Worm (Caenorhabditis elegans) whole organism, L4 larva: ENCODE results near the gene elt-1.

Experiments used
- D1046.2 ChIP-seq: fragments of 200-800 bp; sonication (Bioruptor generic); IDR thresholded peaks from 2 replicates; pipeline ENCODE4 v1.3.6; 2022; ENCODE audit warnings: missing genetic modification characterization, missing compliant biosample characterization
- F10B5.3 ChIP-seq: sonication (generic microtip); optimal IDR thresholded peaks from 2 replicates; lab custom pipeline; 2016; ENCODE audit warnings: mild to moderate bottlenecking, missing genetic modification characterization, missing compliant biosample characterization
- F44E2.7 ChIP-seq: fragments of 200-800 bp; sonication (Bioruptor generic); IDR thresholded peaks from 2 replicates; pipeline ENCODE4 v2.1.2; 2022; ENCODE audit warnings: missing genetic modification characterization, missing compliant biosample characterization
- F49E8.2 ChIP-seq: sonication (generic microtip); optimal IDR thresholded peaks from 2 replicates; lab custom pipeline; 2016; ENCODE audit warnings: missing compliant biosample characterization, mild to moderate bottlenecking, missing genetic modification characterization, borderline replicate concordance
- Y75B8A.6 ChIP-seq: fragments of 200-800 bp; sonication (Bioruptor generic); IDR thresholded peaks from 2 replicates; pipeline ENCODE4 v1.3.6; 2022; ENCODE audit warnings: missing genetic modification reagents, missing genetic modification characterization, missing compliant biosample characterization
- ama-1 ChIP-seq: fragments of 150-350 bp; optimal IDR thresholded peaks from 2 replicates; lab custom pipeline; 2014; ENCODE audit warnings: inconsistent platforms, mixed read lengths
- arid-1 ChIP-seq: fragments of 200-800 bp; sonication (Bioruptor generic); conservative IDR thresholded peaks from 2 replicates; pipeline ENCODE4 v1.3.6; 2022; ENCODE audit warnings: missing genetic modification reagents, missing genetic modification characterization, missing compliant biosample characterization
- ceh-20 ChIP-seq: fragments of 200-800 bp; sonication (Bioruptor generic); IDR thresholded peaks from 2 replicates; pipeline ENCODE4 v1.3.6; 2022; ENCODE audit warnings: missing genetic modification reagents, missing genetic modification characterization, missing compliant biosample characterization
- ceh-28 ChIP-seq: fragments of 150-350 bp; optimal IDR thresholded peaks from 2 replicates; lab custom pipeline; 2014; ENCODE audit warnings: missing biosample characterization, missing genetic modification reagents, missing genetic modification characterization
- ces-1 ChIP-seq: fragments of 150-350 bp; sonication (generic microtip); optimal IDR thresholded peaks from 4 replicates; lab custom pipeline; 2014; ENCODE audit warnings: missing biosample characterization, missing genetic modification reagents, missing genetic modification characterization
- cey-2 ChIP-seq: sonication (generic microtip); optimal IDR thresholded peaks from 3 replicates; lab custom pipeline; 2017; ENCODE audit warnings: missing genetic modification characterization, mild to moderate bottlenecking, missing compliant biosample characterization, antibody characterized with exemption, borderline replicate concordance; ENCODE audit not compliant: insufficient read depth
- daf-12 ChIP-seq: fragments of 150-350 bp; optimal IDR thresholded peaks from 2 replicates; lab custom pipeline; 2014; ENCODE audit warnings: missing biosample characterization, missing genetic modification reagents, missing genetic modification characterization
- daf-16 ChIP-seq, 3 experiments: sonication (generic microtip); optimal IDR thresholded peaks; 2 replicates each; lab custom pipeline; 2016 to 2017; ENCODE audit warnings: missing genetic modification characterization in 3 of 3, missing genetic modification reagents in 3 of 3, mild to moderate bottlenecking in 2 of 3, missing compliant biosample characterization in 2 of 3, missing biosample characterization in 1 of 3, moderate library complexity in 1 of 3
- daf-19 ChIP-seq: fragments of 200-800 bp; sonication (Bioruptor generic); conservative IDR thresholded peaks from 2 replicates; pipeline ENCODE4 v1.3.6; 2022; ENCODE audit warnings: missing genetic modification characterization, missing compliant biosample characterization
- daf-8 ChIP-seq: fragments of 200-800 bp; sonication (Bioruptor generic); IDR thresholded peaks from 2 replicates; pipeline ENCODE4 v1.3.6; 2022; ENCODE audit warnings: missing genetic modification characterization, missing compliant biosample characterization
- duxl-1 ChIP-seq: sonication (generic microtip); optimal IDR thresholded peaks from 2 replicates; lab custom pipeline; 2016; ENCODE audit warnings: mild to moderate bottlenecking, missing genetic modification characterization, moderate library complexity, missing compliant biosample characterization; ENCODE audit not compliant: poor library complexity
- dve-1 ChIP-seq: sonication (generic microtip); optimal IDR thresholded peaks from 2 replicates; lab custom pipeline; 2017; ENCODE audit warnings: antibody characterized with exemption, mild to moderate bottlenecking, missing genetic modification characterization, missing compliant biosample characterization; ENCODE audit not compliant: insufficient read depth
- egl-43 ChIP-seq: fragments of 200-800 bp; sonication (Bioruptor generic); IDR thresholded peaks from 2 replicates; pipeline ENCODE4 v1.3.6; 2022; ENCODE audit warnings: missing genetic modification reagents, missing genetic modification characterization, missing compliant biosample characterization
- gei-8 ChIP-seq: fragments of 200-800 bp; sonication (Bioruptor generic); optimal IDR thresholded peaks from 2 replicates; lab custom pipeline; 2018; ENCODE audit warnings: mild to moderate bottlenecking, missing genetic modification characterization, missing compliant biosample characterization
- hif-1 ChIP-seq, 2 experiments: sonication (generic microtip); optimal IDR thresholded peaks; 2 replicates each; lab custom pipeline; 2016 to 2017; ENCODE audit warnings: missing compliant biosample characterization in 2 of 2, missing genetic modification characterization in 2 of 2, missing genetic modification reagents in 2 of 2, missing genotype in 2 of 2, mild to moderate bottlenecking in 1 of 2
- hlh-11 ChIP-seq: fragments of 200-800 bp; sonication (Bioruptor generic); optimal IDR thresholded peaks from 2 replicates; lab custom pipeline; 2018; ENCODE audit warnings: mild to moderate bottlenecking, missing genetic modification characterization, missing compliant biosample characterization
- hlh-30 ChIP-seq: sonication (generic microtip); optimal IDR thresholded peaks from 2 replicates; lab custom pipeline; 2017; ENCODE audit warnings: antibody characterized with exemption, mild to moderate bottlenecking, missing genetic modification characterization, missing compliant biosample characterization; ENCODE audit not compliant: insufficient read depth
- hmg-1.1 ChIP-seq: fragments of 200-800 bp; sonication (Bioruptor generic); IDR thresholded peaks from 2 replicates; pipeline ENCODE4 v1.3.6; 2022; ENCODE audit warnings: missing genetic modification reagents, missing genetic modification characterization, missing compliant biosample characterization
- lim-7 ChIP-seq: fragments of 200-800 bp; sonication (Bioruptor generic); IDR thresholded peaks from 2 replicates; pipeline ENCODE4 v1.3.6; 2022; ENCODE audit warnings: missing genetic modification characterization, missing compliant biosample characterization
- lin-1 ChIP-seq: fragments of 200-800 bp; sonication (Bioruptor generic); IDR thresholded peaks from 2 replicates; pipeline ENCODE4 v1.3.6; 2022; ENCODE audit warnings: missing genetic modification reagents, missing genetic modification characterization, missing compliant biosample characterization
- lin-39 ChIP-seq: fragments of 150-350 bp; optimal IDR thresholded peaks from 2 replicates; lab custom pipeline; 2014; ENCODE audit warnings: missing biosample characterization, missing genetic modification reagents, missing genetic modification characterization
- lsy-2 ChIP-seq, 2 experiments: fragments of 150-350 bp in 1 of 2; sonication (generic microtip) in 1 of 2; optimal IDR thresholded peaks; 2 replicates each; lab custom pipeline; 2014 to 2017; ENCODE audit warnings: missing biosample characterization in 2 of 2, missing genetic modification characterization in 2 of 2
- mep-1 ChIP-seq: fragments of 150-350 bp; sonication (generic microtip); optimal IDR thresholded peaks from 3 replicates; lab custom pipeline; 2014; ENCODE audit warnings: missing biosample characterization, missing genetic modification characterization
- mes-2 ChIP-seq: sonication (generic microtip); optimal IDR thresholded peaks from 2 replicates; lab custom pipeline; 2016; ENCODE audit warnings: missing genotype, mild to moderate bottlenecking, missing genetic modification characterization, missing compliant biosample characterization; ENCODE audit not compliant: poor library complexity, severe bottlenecking
- mxl-2 ChIP-seq: fragments of 200-800 bp; sonication (Bioruptor generic); conservative IDR thresholded peaks from 2 replicates; pipeline ENCODE4 v1.3.6; 2022; ENCODE audit warnings: missing genetic modification reagents, missing genetic modification characterization, missing compliant biosample characterization
- nhr-102 ChIP-seq: sonication (generic microtip); optimal IDR thresholded peaks from 2 replicates; lab custom pipeline; 2016; ENCODE audit warnings: mild to moderate bottlenecking, missing genetic modification characterization, moderate library complexity, missing compliant biosample characterization
- nhr-25 ChIP-seq: sonication (generic microtip); optimal IDR thresholded peaks from 2 replicates; lab custom pipeline; 2017; ENCODE audit warnings: missing genetic modification characterization, mild to moderate bottlenecking, missing compliant biosample characterization, antibody characterized with exemption, moderate library complexity, borderline replicate concordance; ENCODE audit not compliant: insufficient read depth
- nhr-41 ChIP-seq: fragments of 200-800 bp; sonication (Bioruptor generic); IDR thresholded peaks from 2 replicates; pipeline ENCODE4 v1.3.6; 2022; ENCODE audit warnings: missing genetic modification reagents, missing genetic modification characterization, missing compliant biosample characterization
- nhr-42 ChIP-seq: fragments of 200-800 bp; sonication (Bioruptor generic); IDR thresholded peaks from 2 replicates; pipeline ENCODE4 v1.3.6; 2022; ENCODE audit warnings: missing genetic modification characterization, missing compliant biosample characterization
- nhr-48 ChIP-seq: sonication (generic microtip); optimal IDR thresholded peaks from 2 replicates; lab custom pipeline; 2016; ENCODE audit warnings: mild to moderate bottlenecking, missing genetic modification characterization, missing compliant biosample characterization
- nhr-6 ChIP-seq: fragments of 150-350 bp; optimal IDR thresholded peaks from 2 replicates; lab custom pipeline; 2014; ENCODE audit warnings: missing biosample characterization, missing genetic modification characterization
- nhr-77 ChIP-seq: fragments of 150-350 bp; optimal IDR thresholded peaks from 2 replicates; lab custom pipeline; 2014; ENCODE audit warnings: missing biosample characterization, missing genetic modification characterization
- pqm-1 ChIP-seq: sonication (generic microtip); optimal IDR thresholded peaks from 2 replicates; lab custom pipeline; 2017; ENCODE audit warnings: missing biosample characterization, missing genetic modification characterization
- saeg-2 ChIP-seq: fragments of 200-800 bp; sonication (Bioruptor generic); IDR thresholded peaks from 2 replicates; pipeline ENCODE4 v1.3.6; 2022; ENCODE audit warnings: missing genetic modification reagents, missing genetic modification characterization, missing compliant biosample characterization
- set-16 ChIP-seq: fragments of 200-800 bp; sonication (Bioruptor generic); IDR thresholded peaks from 2 replicates; pipeline ENCODE4 v1.3.6; 2022; ENCODE audit warnings: missing genetic modification reagents, missing genetic modification characterization, missing compliant biosample characterization
- spr-1 ChIP-seq: sonication (generic microtip); optimal IDR thresholded peaks from 2 replicates; lab custom pipeline; 2016; ENCODE audit warnings: mild to moderate bottlenecking, missing genetic modification characterization, missing compliant biosample characterization
- tra-1 ChIP-seq: fragments of 200-800 bp; sonication (Bioruptor generic); IDR thresholded peaks from 2 replicates; pipeline ENCODE4 v1.3.6; 2022; ENCODE audit warnings: missing genetic modification reagents, missing genetic modification characterization, missing compliant biosample characterization
- zfp-3 ChIP-seq: fragments of 200-800 bp; sonication (Bioruptor generic); conservative IDR thresholded peaks from 2 replicates; pipeline ENCODE4 v1.3.6; 2022; ENCODE audit warnings: missing genetic modification reagents, missing genetic modification characterization, missing compliant biosample characterization

Gene elt-1

ce11 chrIV:9651234-9651633, 36.4 kb downstream of the elt-1 start, which contains the start of gene chca-1 (continued):
- TF ChIP-seq hlh-30 (tag; lab: Kevin White, UChicago) = peak; percentile 14
- TF ChIP-seq ceh-20 (GFP tag; lab: Robert Waterston, UW) = 0 out of 2 replicates have a peak, but pooled peaks have one; percentile 31
- no peak for TF ChIP-seq gei-8 (GFP tag; lab: Kevin White, UChicago)
- no peak for TF ChIP-seq F49E8.2 (tag; lab: Kevin White, UChicago)
- TF ChIP-seq ces-1 = no peak
- no peak for TF ChIP-seq arid-1
- peak; percentile 65 for TF ChIP-seq nhr-102 (tag; lab: Kevin White, UChicago)
- no peak for TF ChIP-seq lin-39 (tag; lab: Kevin White, UChicago)
- TF ChIP-seq egl-43 (GFP tag; lab: Robert Waterston, UW) = no peak
- no peak for TF ChIP-seq nhr-25 (tag; lab: Kevin White, UChicago)
- TF ChIP-seq lsy-2 (tag; optimal IDR thresholded peaks at IDR 0.05; lab: Kevin White, UChicago) = peak in 1 of 2 experiments; percentile 72
- TF ChIP-seq, all 104 proteins: peak for 21

DNA sequence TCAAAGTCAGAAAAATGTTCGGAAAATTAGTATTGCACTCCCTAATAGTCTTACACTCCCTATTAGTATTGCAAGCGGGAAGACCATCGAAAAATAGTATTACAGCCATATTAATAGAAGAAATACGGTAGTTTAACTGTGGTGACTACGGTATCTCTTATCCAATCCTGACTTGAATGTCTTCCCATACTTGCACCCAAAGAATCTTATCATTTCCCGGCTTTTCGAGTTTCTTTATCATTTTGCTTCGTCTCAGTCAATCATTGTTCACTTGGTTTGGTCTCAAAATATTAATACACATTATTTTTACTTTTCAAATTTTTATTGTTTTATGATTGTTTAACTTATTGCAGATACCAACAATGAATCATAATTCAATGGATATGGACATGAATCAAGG, 38.4 kb downstream of the elt-1 start, which contains the start of gene F58G6.3:
Gene F58G6.3, plus strand, starts transcription at position 352 of the 400 bp plus-strand sequence.
- TF ChIP-seq nhr-48 (tag; lab: Kevin White, UChicago) = no peak
- TF ChIP-seq nhr-6 (tag; lab: Kevin White, UChicago) = no peak
- no peak for TF ChIP-seq F44E2.7 (GFP tag; lab: Robert Waterston, UW)
- TF ChIP-seq daf-8 (GFP tag; lab: Robert Waterston, UW) = no peak
- no peak for TF ChIP-seq mxl-2 (GFP tag; lab: Robert Waterston, UW)
- no peak for TF ChIP-seq ceh-28 (tag; lab: Kevin White, UChicago)
- peak; percentile 5 for TF ChIP-seq pqm-1 (tag; lab: Kevin White, UChicago)
- TF ChIP-seq D1046.2 (GFP tag; lab: Robert Waterston, UW) = no peak
- TF ChIP-seq spr-1 (tag; lab: Kevin White, UChicago) = no peak
- no peak for TF ChIP-seq mep-1 (tag; lab: Kevin White, UChicago)
- no peak for TF ChIP-seq hmg-1.1
- TF ChIP-seq daf-19 (GFP tag; lab: Robert Waterston, UW) = no peak
- peak; percentile 20 for TF ChIP-seq dve-1 (tag; lab: Kevin White, UChicago)
- no peak for TF ChIP-seq Y75B8A.6 (GFP tag; lab: Robert Waterston, UW)
- TF ChIP-seq set-16 (GFP tag; lab: Robert Waterston, UW) = no peak
- TF ChIP-seq saeg-2 = no peak
- no peak for TF ChIP-seq cey-2
- no peak for TF ChIP-seq nhr-77
- TF ChIP-seq mes-2 (tag; lab: Kevin White, UChicago) = no peak
- TF ChIP-seq zfp-3 (GFP tag; lab: Robert Waterston, UW) = no peak
- no peak for TF ChIP-seq nhr-41 (GFP tag; lab: Robert Waterston, UW)
- TF ChIP-seq hlh-11 (tag; lab: Kevin White, UChicago) = no peak
- TF ChIP-seq arid-1 = no peak
- TF ChIP-seq F10B5.3 = no peak
- no peak for TF ChIP-seq daf-16 (GFP tag; optimal IDR thresholded peaks at IDR 0.05; lab: Kevin White, UChicago)
- TF ChIP-seq daf-16 (tag; optimal IDR thresholded peaks at IDR 0.05; lab: Kevin White, UChicago) = peak; percentile 29
- TF ChIP-seq lin-1 = no peak
- peak in 1 of 2 experiments; percentile 64 for TF ChIP-seq lsy-2 (tag; optimal IDR thresholded peaks at IDR 0.05; lab: Kevin White, UChicago)
- TF ChIP-seq ama-1 (lab: Kevin White, UChicago) = no peak
- TF ChIP-seq tra-1 (GFP tag; lab: Robert Waterston, UW) = no peak
- no peak for TF ChIP-seq lin-39 (tag; lab: Kevin White, UChicago)
- no peak for TF ChIP-seq daf-12
- TF ChIP-seq duxl-1 (tag; lab: Kevin White, UChicago) = no peak
- no peak for TF ChIP-seq nhr-42
- no peak for TF ChIP-seq hif-1 (tag; optimal IDR thresholded peaks at IDR 0.05; lab: Kevin White, UChicago)
- TF ChIP-seq lim-7 = no peak
